Fruit fly (Drosophila melanogaster) whole organism, embryonic: Measurements from ENCODE around the gene dally.

Experiments used
- Abd-B ChIP-seq: fragments of 200-800 bp; sonication (Bioruptor generic); optimal IDR thresholded peaks from 2 replicates; lab custom pipeline; 2018; ENCODE audit warnings: missing biosample characterization, mild to moderate bottlenecking, missing genetic modification characterization, moderate library complexity
- Atf3 ChIP-seq: fragments of 200-800 bp; sonication (Bioruptor generic); optimal IDR thresholded peaks from 3 replicates; lab custom pipeline; 2016; ENCODE audit warnings: missing biosample characterization, missing genetic modification characterization
- Bdp1 ChIP-seq: fragments of 200-800 bp; sonication (Bioruptor generic); optimal IDR thresholded peaks from 3 replicates; lab custom pipeline; 2016; ENCODE audit warnings: missing biosample characterization, missing genetic modification characterization
- Bgb ChIP-seq: fragments of 200-800 bp; sonication (Bioruptor generic); IDR thresholded peaks from 2 replicates; pipeline ENCODE4 v1.3.6; 2022; ENCODE audit warnings: missing biosample characterization, missing genetic modification characterization; ENCODE audit not compliant: partially characterized antibody
- CG12299 ChIP-seq: fragments of 200-800 bp; sonication (Bioruptor generic); optimal IDR thresholded peaks from 2 replicates; lab custom pipeline; 2018; ENCODE audit warnings: missing biosample characterization, mild to moderate bottlenecking, missing genetic modification characterization
- CG1233 ChIP-seq: fragments of 200-800 bp; sonication (Bioruptor generic); optimal IDR thresholded peaks from 4 replicates; lab custom pipeline; 2018; ENCODE audit warnings: missing biosample characterization, mild to moderate bottlenecking, missing genetic modification characterization
- CG14860 ChIP-seq: fragments of 200-800 bp; sonication (Bioruptor generic); IDR thresholded peaks from 3 replicates; pipeline ENCODE4 v1.3.6; 2022; ENCODE audit warnings: missing biosample characterization, missing genetic modification characterization; ENCODE audit not compliant: partially characterized antibody
- CG1832 ChIP-seq: fragments of 200-800 bp; sonication (Bioruptor generic); optimal IDR thresholded peaks from 2 replicates; lab custom pipeline; 2017; ENCODE audit warnings: missing biosample characterization, mild to moderate bottlenecking, missing genetic modification characterization, inconsistent platforms
- CG2199 ChIP-seq: fragments of 200-800 bp; sonication (Bioruptor generic); IDR thresholded peaks from 3 replicates; pipeline ENCODE4 v1.3.6; 2022; ENCODE audit warnings: missing biosample characterization, missing genetic modification characterization
- CG30431 ChIP-seq: fragments of 200-800 bp; sonication (Bioruptor generic); optimal IDR thresholded peaks from 2 replicates; lab custom pipeline; 2017; ENCODE audit warnings: missing biosample characterization, missing genetic modification characterization
- CG3407 ChIP-seq: fragments of 200-800 bp; sonication (Bioruptor generic); optimal IDR thresholded peaks from 2 replicates; lab custom pipeline; 2018; ENCODE audit warnings: missing biosample characterization, mild to moderate bottlenecking, missing genetic modification characterization
- CG3726 ChIP-seq: fragments of 200-800 bp; sonication (Bioruptor generic); IDR thresholded peaks from 3 replicates; pipeline ENCODE4, ENCODE4 v1.3.6; 2022; ENCODE audit warnings: missing biosample characterization, missing genetic modification characterization
- CG6272 ChIP-seq: fragments of 200-800 bp; sonication (Bioruptor generic); IDR thresholded peaks from 2 replicates; pipeline ENCODE4 v1.3.6; 2022; ENCODE audit warnings: missing biosample characterization, missing genetic modification characterization
- CG6683 ChIP-seq: fragments of 200-800 bp; sonication (Bioruptor generic); optimal IDR thresholded peaks from 2 replicates; lab custom pipeline; 2017; ENCODE audit warnings: missing biosample characterization, mild to moderate bottlenecking, missing genetic modification characterization, missing genetic modification reagents
- CG6765 ChIP-seq: fragments of 200-800 bp; sonication (Bioruptor generic); optimal IDR thresholded peaks from 3 replicates; lab custom pipeline; 2017; ENCODE audit warnings: missing biosample characterization, mild to moderate bottlenecking, missing genetic modification characterization
- CG8089 ChIP-seq: fragments of 200-800 bp; sonication (Bioruptor generic); optimal IDR thresholded peaks from 3 replicates; lab custom pipeline; 2016; ENCODE audit warnings: missing biosample characterization, missing genetic modification characterization
- CG8281 ChIP-seq: fragments of 200-800 bp; sonication (Bioruptor generic); optimal IDR thresholded peaks from 2 replicates; lab custom pipeline; 2018; ENCODE audit warnings: missing biosample characterization, mild to moderate bottlenecking, missing genetic modification characterization, moderate library complexity
- CG9797 ChIP-seq: fragments of 200-800 bp; sonication (Bioruptor generic); optimal IDR thresholded peaks from 3 replicates; lab custom pipeline; 2018; ENCODE audit warnings: missing biosample characterization, mild to moderate bottlenecking, missing genetic modification characterization
- CHES-1-like ChIP-seq: fragments of 200-800 bp; sonication (Bioruptor generic); optimal IDR thresholded peaks from 2 replicates; lab custom pipeline; 2016; ENCODE audit warnings: missing biosample characterization, missing genetic modification characterization
- Camta ChIP-seq: fragments of 200-800 bp; sonication (Bioruptor generic); optimal IDR thresholded peaks from 2 replicates; lab custom pipeline; 2016; ENCODE audit warnings: missing biosample characterization, missing genetic modification characterization
- D ChIP-seq, 2 experiments: fragments of 200-800 bp in 1 of 2; fragments of >200 bp in 1 of 2; sonication (Bioruptor generic) in 1 of 2; optimal IDR thresholded peaks; 2 replicates in 1 of 2; 3 replicates in 1 of 2; lab custom pipeline; 2017; ENCODE audit warnings: mild to moderate bottlenecking in 1 of 2, missing biosample characterization in 1 of 2, missing genetic modification characterization in 1 of 2, missing genetic modification reagents in 1 of 2
- Drgx ChIP-seq: fragments of 200-800 bp; sonication (Bioruptor generic); IDR thresholded peaks from 2 replicates; pipeline ENCODE4 v1.3.6; 2022; ENCODE audit warnings: missing biosample characterization, missing genetic modification characterization
- Eip74EF ChIP-seq, 2 experiments: fragments of 200-800 bp in 1 of 2; fragments of >200 bp in 1 of 2; sonication (Bioruptor generic) in 1 of 2; optimal IDR thresholded peaks; 2 replicates each; lab custom pipeline; 2017 to 2019; ENCODE audit warnings: missing biosample characterization in 2 of 2, missing genetic modification characterization in 2 of 2, mild to moderate bottlenecking in 1 of 2, moderate library complexity in 1 of 2
- Fer3 ChIP-seq: fragments of 200-800 bp; sonication (Bioruptor generic); optimal IDR thresholded peaks from 2 replicates; lab custom pipeline; 2018; ENCODE audit warnings: missing biosample characterization, mild to moderate bottlenecking, missing genetic modification characterization, moderate library complexity
- Gug ChIP-seq: fragments of 200-800 bp; sonication (Bioruptor generic); IDR thresholded peaks from 4 replicates; pipeline ENCODE4 v1.3.6; 2022; ENCODE audit warnings: missing biosample characterization, missing genetic modification characterization
- Hsf ChIP-seq: fragments of 200-800 bp; sonication (Bioruptor generic); optimal IDR thresholded peaks from 3 replicates; lab custom pipeline; 2016; ENCODE audit warnings: missing biosample characterization, missing genetic modification characterization
- Lim3 ChIP-seq: fragments of 200-800 bp; sonication (Bioruptor generic); IDR thresholded peaks from 2 replicates; pipeline ENCODE4 v1.3.6; 2022; ENCODE audit warnings: missing biosample characterization, missing genetic modification characterization
- Max ChIP-seq: fragments of 200-800 bp; sonication (Bioruptor generic); optimal IDR thresholded peaks from 2 replicates; lab custom pipeline; 2016; ENCODE audit warnings: missing biosample characterization, mild to moderate bottlenecking, missing genetic modification characterization
- NFAT ChIP-seq: fragments of 200-800 bp; sonication (Bioruptor generic); IDR thresholded peaks from 2 replicates; pipeline ENCODE4 v1.3.6; 2022; ENCODE audit warnings: missing biosample characterization, missing genetic modification characterization
- NfI ChIP-seq: fragments of 200-800 bp; sonication (Bioruptor generic); optimal IDR thresholded peaks from 3 replicates; lab custom pipeline; 2018; ENCODE audit warnings: missing biosample characterization, mild to moderate bottlenecking, missing genetic modification characterization, moderate library complexity
- Opbp ChIP-seq: fragments of 200-800 bp; sonication (Bioruptor generic); IDR thresholded peaks from 3 replicates; pipeline ENCODE4 v1.3.6; 2022; ENCODE audit warnings: missing biosample characterization, missing genetic modification characterization; ENCODE audit not compliant: partially characterized antibody
- Optix ChIP-seq: fragments of 200-800 bp; sonication (Bioruptor generic); IDR thresholded peaks from 3 replicates; pipeline ENCODE4 v1.3.6; 2022; ENCODE audit warnings: missing biosample characterization, missing genetic modification characterization
- PHDP ChIP-seq: fragments of 200-800 bp; sonication (Bioruptor generic); optimal IDR thresholded peaks from 3 replicates; lab custom pipeline; 2018; ENCODE audit warnings: missing biosample characterization, mild to moderate bottlenecking, missing genetic modification characterization, moderate library complexity
- bowl ChIP-seq: fragments of 200-800 bp; sonication (Bioruptor generic); IDR thresholded peaks from 2 replicates; pipeline ENCODE4 v1.3.6; 2022; ENCODE audit warnings: missing biosample characterization, missing genetic modification characterization
- cato ChIP-seq: fragments of 200-800 bp; sonication (Bioruptor generic); optimal IDR thresholded peaks from 2 replicates; lab custom pipeline; 2016; ENCODE audit warnings: missing biosample characterization, missing genetic modification characterization, borderline replicate concordance
- chinmo ChIP-seq: fragments of 200-800 bp; sonication (Bioruptor generic); IDR thresholded peaks from 4 replicates; pipeline ENCODE4 v1.3.6; 2022; ENCODE audit warnings: missing biosample characterization, missing genetic modification characterization; ENCODE audit not compliant: partially characterized antibody
- disco-r ChIP-seq: fragments of 200-800 bp; sonication (Bioruptor generic); optimal IDR thresholded peaks from 2 replicates; lab custom pipeline; 2016; ENCODE audit warnings: missing biosample characterization, missing genetic modification characterization
- dmrt11E ChIP-seq: fragments of 200-800 bp; sonication (Bioruptor generic); optimal IDR thresholded peaks from 3 replicates; lab custom pipeline; 2018; ENCODE audit warnings: missing biosample characterization, mild to moderate bottlenecking, missing genetic modification characterization, moderate library complexity
- gsb ChIP-seq: fragments of 200-800 bp; sonication (Bioruptor generic); IDR thresholded peaks from 2 replicates; pipeline ENCODE4 v1.3.6; 2022; ENCODE audit warnings: missing biosample characterization, missing genetic modification characterization
- her ChIP-seq: fragments of 200-800 bp; sonication (Bioruptor generic); optimal IDR thresholded peaks from 2 replicates; lab custom pipeline; 2016; ENCODE audit warnings: missing biosample characterization, missing genetic modification characterization
- lab ChIP-seq: fragments of 200-800 bp; sonication (Bioruptor generic); optimal IDR thresholded peaks from 3 replicates; lab custom pipeline; 2017; ENCODE audit warnings: missing biosample characterization, missing genetic modification characterization, mild to moderate bottlenecking, moderate library complexity, missing genetic modification reagents
- otp ChIP-seq: fragments of 200-800 bp; sonication (Bioruptor generic); IDR thresholded peaks from 3 replicates; pipeline ENCODE4, ENCODE4 v1.3.6; 2022; ENCODE audit warnings: missing biosample characterization, missing genetic modification characterization
- pzg ChIP-seq: fragments of 200-800 bp; sonication (Bioruptor generic); optimal IDR thresholded peaks from 3 replicates; lab custom pipeline; 2018; ENCODE audit warnings: missing biosample characterization, mild to moderate bottlenecking, missing genetic modification characterization, moderate library complexity
- sima ChIP-seq: fragments of 200-800 bp; sonication (Bioruptor generic); optimal IDR thresholded peaks from 2 replicates; lab custom pipeline; 2016; ENCODE audit warnings: missing biosample characterization, missing genetic modification characterization
- ssp ChIP-seq: fragments of 200-800 bp; sonication (Bioruptor generic); IDR thresholded peaks from 2 replicates; pipeline ENCODE4 v1.3.6; 2022; ENCODE audit warnings: missing biosample characterization, missing genetic modification characterization
- unc-4 ChIP-seq: fragments of 200-800 bp; sonication (Bioruptor generic); IDR thresholded peaks from 2 replicates; pipeline ENCODE4 v1.3.6; 2022; ENCODE audit warnings: missing biosample characterization, missing genetic modification characterization; ENCODE audit not compliant: partially characterized antibody
- unpg ChIP-seq: fragments of 200-800 bp; sonication (Bioruptor generic); optimal IDR thresholded peaks from 3 replicates; lab custom pipeline; 2018; ENCODE audit warnings: missing biosample characterization, mild to moderate bottlenecking, missing genetic modification characterization, moderate library complexity
- z ChIP-seq: fragments of 200-800 bp; sonication (Bioruptor generic); IDR thresholded peaks from 3 replicates; pipeline ENCODE4 v1.3.6; 2022; ENCODE audit warnings: missing biosample characterization, missing genetic modification characterization

dally gene

DNA sequence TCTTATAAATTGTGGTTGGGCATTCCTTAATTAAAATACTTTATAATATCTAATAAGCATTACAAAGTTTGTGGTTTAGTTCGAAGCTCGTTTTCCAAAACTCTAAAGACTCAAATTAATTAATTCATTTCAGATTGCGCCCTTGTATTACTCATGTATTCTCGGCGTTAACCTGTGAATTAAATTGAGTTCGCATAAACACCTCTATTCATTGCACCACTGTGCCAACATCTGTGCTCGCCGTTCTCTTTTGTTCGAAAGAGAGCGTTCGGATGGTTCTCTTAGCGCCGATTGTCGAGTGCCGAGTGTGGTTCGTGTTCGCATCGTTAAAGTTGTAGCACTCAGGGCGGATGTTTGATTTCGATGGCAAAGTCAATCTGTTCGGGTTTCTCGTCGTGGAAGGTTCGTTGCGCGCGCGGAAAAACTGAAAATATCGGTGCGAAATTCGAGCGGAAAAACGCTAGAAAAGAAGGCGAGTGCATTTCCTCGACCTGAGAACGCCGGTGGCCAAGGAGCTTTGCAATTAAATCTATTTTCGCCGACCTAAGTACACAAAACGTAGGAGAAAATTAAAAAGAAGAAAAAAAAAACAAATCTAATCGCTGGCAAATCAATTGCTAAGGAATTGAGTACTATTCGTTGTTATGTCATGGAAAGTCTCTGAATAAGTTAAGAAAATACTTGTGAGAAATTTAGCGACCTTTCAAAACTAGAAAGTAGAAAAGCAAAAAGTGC is at the start of gene dally (continued):
- TF ChIP-seq D (optimal IDR thresholded peaks at IDR 0.05; lab: Kevin White, UChicago) (no peak), D (GFP tag; optimal IDR thresholded peaks at IDR 0.05; lab: Kevin White, UChicago) (no peak), Max (GFP tag; lab: Kevin White, UChicago) (no peak), z (GFP tag; lab: Robert Waterston, UW) (no peak), Eip74EF (GFP tag; optimal IDR thresholded peaks at IDR 0.05; lab: Kevin White, UChicago) (peak in 1 of 2 experiments; percentile 15), cato (GFP tag; lab: Kevin White, UChicago) (no peak), gsb (GFP tag; lab: Robert Waterston, UW) (no peak), bowl (GFP tag; lab: Robert Waterston, UW) (peak; percentile 41; the same call in 1 of the 2 replicates), CG1233 (GFP tag; lab: Kevin White, UChicago) (no peak), pzg (no peak), Fer3 (tag; lab: Kevin White, UChicago) (no peak), CG8281 (tag; lab: Kevin White, UChicago) (peak; percentile 31), NfI (GFP tag; lab: Kevin White, UChicago) (no peak), unc-4 (peak; percentile 42; the same call in 1 of the 2 replicates), otp (GFP tag; lab: Robert Waterston, UW) (peak; percentile 45; the same call in 2 of the 3 replicates), her (peak; percentile 31), CG6272 (GFP tag; lab: Robert Waterston, UW) (no peak), CG14860 (0 out of 3 replicates have a peak, but pooled peaks have one; percentile 30), CG6765 (GFP tag; lab: Kevin White, UChicago) (peak; percentile 8), lab (GFP tag; lab: Kevin White, UChicago) (peak; percentile 46), Lim3 (GFP tag; lab: Robert Waterston, UW) (no peak), CG3407 (peak; percentile 2), Drgx (peak; percentile 63), Optix (GFP tag; lab: Robert Waterston, UW) (no peak), CG8089 (GFP tag; lab: Kevin White, UChicago) (no peak), Abd-B (GFP tag; lab: Kevin White, UChicago) (no peak), CG9797 (no peak), CG6683 (GFP tag; lab: Kevin White, UChicago) (no peak), NFAT (GFP tag; lab: Robert Waterston, UW) (0 out of 2 replicates have a peak, but pooled peaks have one; percentile 24), unpg (GFP tag; lab: Kevin White, UChicago) (peak; percentile 23), sima (no peak), chinmo (GFP tag; lab: Robert Waterston, UW) (peak; percentile 88), CG2199 (peak; percentile 69), CG3726 (GFP tag; lab: Robert Waterston, UW) (no peak), ssp (no peak), Camta (GFP tag; lab: Kevin White, UChicago) (no peak), Bdp1 (GFP tag; lab: Kevin White, UChicago) (no peak), CG30431 (GFP tag; lab: Kevin White, UChicago) (no peak), Bgb (GFP tag; lab: Robert Waterston, UW) (no peak; the same call in 1 of the 2 replicates), Atf3 (GFP tag; lab: Kevin White, UChicago) (no peak), CG1832 (GFP tag; lab: Kevin White, UChicago) (no peak), Opbp (GFP tag; lab: Robert Waterston, UW) (peak; percentile 68), CHES-1-like (peak; percentile 10), disco-r (GFP tag; lab: Kevin White, UChicago) (no peak), CG12299 (no peak), PHDP (tag; lab: Kevin White, UChicago) (peak; percentile 20), dmrt11E (tag; lab: Kevin White, UChicago) (no peak), Hsf (no peak), Gug (peak; percentile 28; the same call in 1 of the 4 replicates)
